Fruit fly (Drosophila melanogaster) Kc167 (cell line): Measurements from ENCODE around the gene CG33941.

Source experiments
- Myc ChIP-seq: fragments of >200 bp; optimal IDR thresholded peaks from 2 replicates; lab custom pipeline; 2017; ENCODE audit warnings: missing external identifiers
- Sin3A ChIP-seq: fragments of >200 bp; optimal IDR thresholded peaks from 2 replicates; lab custom pipeline; 2018; ENCODE audit warnings: missing external identifiers
- h ChIP-seq: fragments of >200 bp; optimal IDR thresholded peaks from 3 replicates; lab custom pipeline; 2018; ENCODE audit warnings: missing external identifiers
- insv ChIP-seq: fragments of >200 bp; optimal IDR thresholded peaks from 3 replicates; lab custom pipeline; 2018; ENCODE audit warnings: missing external identifiers
- psq ChIP-seq: fragments of >200 bp; optimal IDR thresholded peaks from 2 replicates; lab custom pipeline; 2017; ENCODE audit warnings: missing external identifiers
- ttk ChIP-seq: sonication (Bioruptor generic); optimal IDR thresholded peaks from 2 replicates; lab custom pipeline; 2017; ENCODE audit warnings: missing external identifiers

Gene CG33941

DNA sequence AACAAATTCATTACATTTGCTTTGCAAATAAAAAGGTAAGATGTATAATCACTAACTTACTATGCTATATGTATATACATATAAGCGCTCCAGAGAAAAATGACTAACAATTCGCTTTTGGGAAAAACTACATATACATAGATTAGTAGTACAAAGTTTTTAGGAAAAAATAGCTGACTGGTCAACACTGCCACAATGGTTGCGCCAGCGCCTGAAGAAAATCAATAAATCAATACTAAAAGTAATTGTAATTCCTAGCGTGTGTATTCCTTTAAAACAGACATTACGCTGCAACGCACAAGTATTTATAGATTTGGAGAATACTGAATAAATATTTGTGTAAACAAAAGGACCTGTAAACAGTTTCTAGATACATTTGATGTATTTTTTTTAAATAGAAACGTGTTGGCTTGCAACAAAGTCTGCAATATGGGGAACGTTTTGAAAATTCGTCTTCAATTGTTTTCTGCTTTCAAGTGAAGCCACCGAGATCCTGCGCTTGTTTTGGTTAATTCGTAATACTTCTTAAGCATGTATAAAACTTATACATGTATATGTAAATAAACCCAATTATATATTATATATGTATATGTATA is 21.3 kb upstream of the CG33941 start:
- TF ChIP-seq Myc (no peak), h (lab: Kevin White, UChicago) (no peak), ttk (lab: Kevin White, UChicago) (no peak), insv (lab: Kevin White, UChicago) (no peak), psq (no peak), Sin3A (no peak)

DNA sequence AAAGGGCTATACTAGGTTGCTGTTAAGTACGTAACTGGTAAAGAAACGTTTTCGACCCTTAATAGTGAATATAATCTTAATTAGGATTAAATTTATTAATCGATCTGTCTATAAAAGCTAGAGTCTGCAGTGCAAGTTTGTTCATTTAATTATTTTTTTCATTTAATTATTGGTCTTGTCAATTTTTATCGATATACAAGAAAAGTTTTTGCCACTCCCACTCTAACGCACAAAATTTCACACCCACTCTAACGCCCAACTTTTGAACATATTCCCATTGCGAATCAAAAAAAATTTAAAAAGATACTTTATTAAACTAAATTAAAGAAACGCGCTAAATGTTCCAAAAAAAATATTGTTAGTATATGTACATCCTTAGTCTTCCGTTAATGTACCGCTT is 19.2 kb upstream of the CG33941 start:
- TF ChIP-seq insv (lab: Kevin White, UChicago) (no peak), psq (no peak), Sin3A (no peak), Myc (no peak), h (lab: Kevin White, UChicago) (no peak), ttk (lab: Kevin White, UChicago) (no peak)

DNA sequence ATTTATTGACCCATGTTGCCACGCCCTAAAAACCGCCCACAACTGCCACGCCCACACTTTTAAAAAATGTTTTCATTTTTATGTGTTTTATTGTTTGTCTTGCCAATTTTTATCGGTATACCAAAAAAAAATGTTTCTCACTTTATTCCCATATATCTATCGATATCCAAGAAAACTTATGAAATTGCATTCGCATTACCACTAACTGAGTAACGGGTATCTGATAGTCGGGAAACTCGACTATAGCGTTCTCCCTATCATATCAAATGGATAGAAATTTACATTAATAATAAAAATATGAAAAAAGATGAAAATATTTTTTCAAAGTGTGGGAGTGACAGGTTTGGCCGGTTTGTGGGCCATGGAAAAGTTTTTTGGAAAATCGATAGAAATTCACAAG is 18.3 kb upstream of the CG33941 start:
- TF ChIP-seq Myc (no peak), insv (lab: Kevin White, UChicago) (no peak), Sin3A (no peak), psq (no peak), h (lab: Kevin White, UChicago) (no peak), ttk (lab: Kevin White, UChicago) (no peak)

DNA sequence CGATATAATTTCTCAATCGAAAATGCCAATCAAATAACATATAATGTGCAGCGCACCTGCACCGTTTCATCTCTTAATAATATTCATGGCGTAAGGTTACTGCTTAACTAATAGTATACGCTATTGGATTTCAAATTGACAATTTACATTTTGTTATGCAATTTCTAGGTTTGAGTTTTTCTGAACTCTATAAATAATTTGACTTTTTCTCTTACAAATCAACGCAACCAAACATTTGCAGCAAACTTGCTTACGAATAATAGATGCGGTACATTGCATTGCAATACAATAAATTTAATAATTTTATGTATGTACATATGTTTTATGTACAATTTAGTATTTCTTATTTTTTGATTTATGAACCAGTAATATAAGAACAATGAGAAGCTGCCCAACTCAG is 14.0 kb upstream of the CG33941 start:
- TF ChIP-seq Sin3A = no peak
- no peak for TF ChIP-seq Myc
- no peak for TF ChIP-seq h (lab: Kevin White, UChicago)
- no peak for TF ChIP-seq psq
- no peak for TF ChIP-seq ttk (lab: Kevin White, UChicago)
- no peak for TF ChIP-seq insv (lab: Kevin White, UChicago)

DNA sequence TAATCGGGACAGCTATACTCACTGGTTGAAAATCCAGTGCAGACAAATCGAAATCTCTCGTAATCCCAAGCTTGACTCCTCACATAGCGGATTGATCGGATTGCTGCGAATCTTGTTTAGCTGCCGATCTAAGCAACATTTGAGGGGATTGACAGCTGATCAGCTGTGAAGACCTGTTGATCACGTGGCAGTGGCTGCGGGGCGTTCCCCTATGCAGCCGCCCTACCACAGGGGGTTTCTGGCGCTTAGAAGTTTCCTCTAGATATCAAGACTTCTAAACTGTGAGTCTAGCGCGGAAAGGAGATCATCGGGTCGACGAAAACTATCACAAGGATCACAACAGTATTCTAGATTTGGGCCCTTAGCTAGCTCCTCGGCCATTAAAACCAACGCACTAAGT is 8.7 kb upstream of the CG33941 start:
- TF ChIP-seq Myc = no peak
- TF ChIP-seq psq = no peak
- TF ChIP-seq ttk (lab: Kevin White, UChicago) = no peak
- no peak for TF ChIP-seq h (lab: Kevin White, UChicago)
- TF ChIP-seq insv (lab: Kevin White, UChicago) = no peak
- TF ChIP-seq Sin3A = no peak

DNA sequence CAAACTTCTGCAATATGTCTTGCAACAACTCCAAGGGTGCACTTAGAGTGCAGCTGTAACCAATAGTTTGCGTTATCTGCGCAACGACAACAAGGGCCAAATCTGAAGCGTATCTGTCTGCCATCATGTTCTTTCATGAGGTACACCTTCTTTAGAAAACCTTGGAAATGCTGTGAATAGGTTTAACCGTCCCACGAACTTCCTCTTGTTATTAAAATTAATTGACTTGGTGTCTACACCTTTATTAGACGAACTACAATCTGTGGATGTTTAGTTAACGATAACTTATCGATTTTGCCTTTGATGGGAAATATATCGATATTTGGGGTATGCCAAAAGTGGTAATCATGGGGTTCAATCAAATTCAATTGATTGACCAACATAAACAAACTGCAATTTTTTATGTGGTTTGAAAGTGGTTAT is 743 bp upstream of the CG33941 start, which contains the start of gene Taf3:
Gene Taf3, minus strand, starts transcription at position 286 of the 423 bp plus-strand sequence.
- TF ChIP-seq h (lab: Kevin White, UChicago) = no peak
- TF ChIP-seq Sin3A = no peak
- TF ChIP-seq Myc = no peak
- no peak for TF ChIP-seq psq
- no peak for TF ChIP-seq ttk (lab: Kevin White, UChicago)
- no peak for TF ChIP-seq insv (lab: Kevin White, UChicago)

DNA sequence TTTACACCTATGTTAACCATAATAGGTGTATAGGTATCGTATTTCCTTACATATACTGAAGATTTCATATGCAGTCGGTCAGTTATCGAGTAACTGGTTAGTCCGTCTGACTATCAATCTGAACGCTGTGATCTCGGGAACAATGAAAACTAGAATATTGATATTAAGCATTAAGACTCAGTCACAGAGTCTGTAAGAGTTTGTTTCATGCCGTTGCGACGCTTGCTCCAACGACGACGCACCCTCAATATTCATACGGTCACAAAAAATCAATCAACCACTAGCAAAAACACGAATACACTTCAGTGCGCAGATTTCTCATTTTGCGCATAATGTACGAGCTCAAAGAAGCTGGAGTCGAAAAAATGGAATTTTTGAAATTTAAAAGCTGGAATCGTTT is 734 bp downstream of the CG33941 start:
- TF ChIP-seq Sin3A (no peak), Myc (no peak), h (lab: Kevin White, UChicago) (no peak), psq (no peak), insv (lab: Kevin White, UChicago) (no peak), ttk (lab: Kevin White, UChicago) (no peak)

DNA sequence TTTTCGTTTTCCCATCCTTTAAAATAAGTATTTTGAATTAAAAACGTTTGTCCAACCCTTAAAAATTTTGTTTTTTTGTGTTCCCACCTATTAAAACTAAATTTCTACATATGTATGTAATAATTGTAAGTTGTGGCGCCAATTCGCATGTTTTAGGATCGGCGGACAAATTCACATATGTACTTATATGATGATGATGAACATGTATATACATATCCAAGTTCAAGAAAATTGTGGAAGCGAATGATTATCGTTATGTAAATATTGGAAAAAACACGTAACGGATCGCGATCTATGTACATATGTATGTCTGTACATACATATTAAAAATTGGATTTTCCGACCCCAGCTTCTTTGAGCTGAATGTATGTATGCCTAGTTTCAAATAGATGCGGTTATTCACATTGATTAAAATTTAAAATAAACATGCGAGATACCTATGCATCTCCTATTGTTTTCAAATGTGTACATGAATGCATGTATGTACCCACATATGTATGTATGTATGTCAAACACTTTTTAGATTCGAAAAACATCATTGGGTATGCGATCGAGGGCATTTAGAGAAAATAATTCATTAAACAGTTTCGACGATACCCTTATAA is 1.4 kb downstream of the CG33941 start:
- no peak for TF ChIP-seq Myc
- TF ChIP-seq ttk (lab: Kevin White, UChicago) = no peak
- TF ChIP-seq psq = no peak
- no peak for TF ChIP-seq insv (lab: Kevin White, UChicago)
- TF ChIP-seq h (lab: Kevin White, UChicago) = no peak
- no peak for TF ChIP-seq Sin3A

DNA sequence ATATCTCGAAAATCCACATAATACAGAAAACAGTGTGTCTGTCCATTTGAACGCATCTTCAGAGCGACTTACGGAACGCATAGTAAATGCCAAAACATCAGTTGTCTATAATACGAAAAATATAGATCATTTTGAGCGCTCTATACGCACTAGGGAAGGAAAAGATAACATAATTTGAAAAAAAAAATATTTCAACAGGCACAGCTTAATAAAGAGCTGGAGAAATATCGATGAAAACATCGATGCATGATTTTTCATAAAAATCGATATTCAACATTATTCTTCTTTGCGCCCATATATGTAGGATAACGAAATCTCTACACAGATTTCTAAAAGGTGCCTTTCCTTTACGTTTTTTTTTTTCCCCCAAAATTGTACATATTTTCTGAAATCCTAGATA is 14.4 kb downstream of the CG33941 start:
- TF ChIP-seq ttk (lab: Kevin White, UChicago) = no peak
- no peak for TF ChIP-seq Myc
- no peak for TF ChIP-seq insv (lab: Kevin White, UChicago)
- no peak for TF ChIP-seq psq
- TF ChIP-seq h (lab: Kevin White, UChicago) = no peak
- TF ChIP-seq Sin3A = no peak

DNA sequence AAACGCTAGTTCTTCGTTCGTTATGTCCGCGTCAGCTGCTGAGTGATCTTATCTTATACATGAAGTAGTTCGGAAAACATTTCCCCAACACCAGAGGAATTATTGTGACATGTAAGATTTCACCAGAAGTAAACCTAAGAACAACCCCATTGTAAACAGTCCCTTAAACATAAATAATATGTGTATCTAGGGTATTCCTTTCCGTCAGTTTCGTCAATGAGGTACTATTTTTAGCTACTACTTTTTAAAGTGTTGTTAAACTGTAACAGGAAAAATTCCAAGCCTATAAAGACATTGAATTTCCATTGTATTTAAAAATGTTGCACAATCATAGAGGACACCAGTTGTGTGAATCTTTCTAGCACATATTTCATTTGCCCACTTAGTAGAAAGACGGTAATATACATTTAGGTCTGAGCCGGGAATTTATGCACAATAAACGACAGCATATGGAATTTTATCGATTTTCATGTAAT is 15.4 kb downstream of the CG33941 start:
- TF ChIP-seq psq = no peak
- TF ChIP-seq Myc = no peak
- TF ChIP-seq ttk (lab: Kevin White, UChicago) = no peak
- TF ChIP-seq h (lab: Kevin White, UChicago) = no peak
- no peak for TF ChIP-seq Sin3A
- TF ChIP-seq insv (lab: Kevin White, UChicago) = no peak

DNA sequence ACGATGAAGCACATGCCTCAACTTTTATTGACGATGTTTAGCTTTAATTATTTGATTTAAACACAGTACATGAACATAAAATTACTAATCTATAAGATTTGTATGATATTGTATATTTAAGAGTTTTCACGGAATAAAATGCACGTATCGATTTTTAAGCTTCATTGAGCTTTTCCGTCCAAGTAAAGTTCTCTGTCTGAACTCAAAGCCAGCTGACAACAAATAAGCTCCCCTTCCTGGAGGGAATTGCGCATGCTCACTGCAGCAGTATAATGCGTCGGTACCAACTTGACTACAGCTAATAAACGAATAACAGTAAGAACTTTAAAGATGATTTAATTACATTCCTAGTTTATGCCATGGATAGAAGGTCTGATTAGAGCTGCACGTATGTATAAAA is 16.3 kb downstream of the CG33941 start:
- TF ChIP-seq ttk (lab: Kevin White, UChicago) (no peak), Myc (no peak), h (lab: Kevin White, UChicago) (no peak), psq (no peak), insv (lab: Kevin White, UChicago) (no peak), Sin3A (no peak)

DNA sequence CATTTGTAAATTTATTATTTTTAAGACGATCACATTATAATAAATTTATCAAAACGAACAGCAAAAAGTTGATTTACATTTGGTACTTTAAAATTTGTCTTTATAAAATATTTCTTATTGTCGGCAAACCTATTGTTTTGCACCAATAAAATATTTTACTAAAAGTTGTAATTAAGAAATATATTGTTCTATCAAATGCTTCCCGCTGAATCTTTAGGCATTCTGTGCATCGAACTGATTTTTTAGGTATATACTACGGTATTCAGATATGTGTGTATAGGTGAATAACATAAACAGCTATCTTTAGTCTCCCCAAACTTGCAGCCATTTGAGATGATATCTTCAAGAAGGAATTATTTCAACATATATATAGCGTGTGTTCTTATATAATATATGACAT is 18.5 kb downstream of the CG33941 start:
- TF ChIP-seq psq (no peak), Sin3A (no peak), Myc (no peak), insv (lab: Kevin White, UChicago) (no peak), ttk (lab: Kevin White, UChicago) (no peak), h (lab: Kevin White, UChicago) (no peak)

DNA sequence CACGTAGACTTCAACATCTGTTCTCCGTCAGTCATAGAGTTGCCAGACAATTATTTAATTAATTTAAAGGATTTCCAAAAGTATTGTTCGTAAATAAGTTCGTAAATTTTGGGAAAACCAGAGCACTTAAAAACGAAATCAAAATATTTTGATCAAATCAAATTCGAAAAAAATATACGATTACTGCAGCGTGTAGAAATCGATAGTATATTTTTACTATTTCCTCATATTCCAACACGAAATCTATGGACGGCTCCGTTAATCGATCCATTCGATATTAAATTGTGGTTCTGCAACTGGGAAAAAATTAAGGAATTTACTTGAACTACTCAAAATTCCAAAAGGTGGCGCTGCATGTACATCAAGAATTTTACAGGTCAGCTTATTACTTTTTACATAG is 19.1 kb downstream of the CG33941 start:
- no peak for TF ChIP-seq ttk (lab: Kevin White, UChicago)
- TF ChIP-seq psq = no peak
- no peak for TF ChIP-seq h (lab: Kevin White, UChicago)
- TF ChIP-seq Myc = no peak
- no peak for TF ChIP-seq insv (lab: Kevin White, UChicago)
- no peak for TF ChIP-seq Sin3A
